Worm (Caenorhabditis elegans) whole organism, L3 larva: ENCODE results near the gene npr-20.

Experiments
- ama-1 ChIP-seq: fragments of 150-350 bp; optimal IDR thresholded peaks from 2 replicates; lab custom pipeline; 2018
- daf-12 ChIP-seq: fragments of 150-350 bp; optimal IDR thresholded peaks from 2 replicates; lab custom pipeline; 2014; ENCODE audit warnings: missing biosample characterization, missing genetic modification reagents, missing genetic modification characterization
- elt-1 ChIP-seq: fragments of 150-350 bp; optimal IDR thresholded peaks from 2 replicates; lab custom pipeline; 2014; ENCODE audit warnings: missing biosample characterization, missing genetic modification characterization
- lsy-12 ChIP-seq: sonication (generic microtip); optimal IDR thresholded peaks from 2 replicates; lab custom pipeline; 2016; ENCODE audit warnings: mild to moderate bottlenecking, missing genetic modification characterization, missing compliant biosample characterization
- mdl-1 ChIP-seq: fragments of 150-350 bp; optimal IDR thresholded peaks from 2 replicates; lab custom pipeline; 2014; ENCODE audit warnings: missing biosample characterization, missing genetic modification characterization
- nhr-28 ChIP-seq: fragments of 150-350 bp; optimal IDR thresholded peaks from 2 replicates; lab custom pipeline; 2014; ENCODE audit warnings: missing biosample characterization, missing genetic modification characterization
- skn-1 ChIP-seq: fragments of 150-350 bp; optimal IDR thresholded peaks from 2 replicates; lab custom pipeline; 2014; ENCODE audit warnings: missing biosample characterization, missing genetic modification characterization
- snpc-4 ChIP-seq: fragments of 150-350 bp; optimal IDR thresholded peaks from 2 replicates; lab custom pipeline; 2014; ENCODE audit warnings: missing biosample characterization, missing genetic modification characterization
- unc-39 ChIP-seq: sonication (generic microtip); optimal IDR thresholded peaks from 4 replicates; lab custom pipeline; 2017; ENCODE audit warnings: missing biosample characterization, missing genetic modification characterization
- unc-62 ChIP-seq: fragments of 150-350 bp; sonication (generic microtip); optimal IDR thresholded peaks from 4 replicates; lab custom pipeline; 2014; ENCODE audit warnings: missing biosample characterization, missing genetic modification reagents, missing genetic modification characterization
- ztf-4 ChIP-seq: fragments of 150-350 bp; optimal IDR thresholded peaks from 2 replicates; lab custom pipeline; 2014; ENCODE audit warnings: missing biosample characterization, missing genetic modification characterization

ce11 chrII:8859596-8859995 lies 5.4 kb downstream of the npr-20 start, which contains the start of gene snb-6:
- TF ChIP-seq skn-1 (tag; lab: Kevin White, UChicago) (no peak), ama-1 (no peak), mdl-1 (no peak), nhr-28 (tag; lab: Kevin White, UChicago) (no peak), elt-1 (tag; lab: Kevin White, UChicago) (no peak), daf-12 (tag; lab: Kevin White, UChicago) (no peak), ztf-4 (tag; lab: Kevin White, UChicago) (no peak), unc-62 (GFP tag; lab: Kevin White, UChicago) (no peak), lsy-12 (no peak), snpc-4 (tag; lab: Kevin White, UChicago) (no peak), unc-39 (tag; lab: Kevin White, UChicago) (no peak)
